Fruit fly (Drosophila melanogaster) whole organism, embryonic: Measurements from ENCODE around the gene Stim.

Source experiments
- Awh ChIP-seq: fragments of 200-800 bp; sonication (Bioruptor generic); IDR thresholded peaks from 2 replicates; pipeline ENCODE4, ENCODE4 v1.3.6; 2022; ENCODE audit warnings: missing biosample characterization, missing genetic modification characterization
- CG11695 ChIP-seq: fragments of 200-800 bp; sonication (Bioruptor generic); IDR thresholded peaks from 3 replicates; pipeline ENCODE4 v1.3.6; 2022; ENCODE audit warnings: missing biosample characterization, missing genetic modification characterization
- CG12236 ChIP-seq: fragments of 200-800 bp; sonication (Bioruptor generic); optimal IDR thresholded peaks from 2 replicates; lab custom pipeline; 2016; ENCODE audit warnings: missing biosample characterization, missing genetic modification characterization
- CG15011 ChIP-seq: fragments of 200-800 bp; sonication (Bioruptor generic); optimal IDR thresholded peaks from 3 replicates; lab custom pipeline; 2018; ENCODE audit warnings: missing biosample characterization, mild to moderate bottlenecking, missing genetic modification characterization
- CG15479 ChIP-seq: fragments of 200-800 bp; sonication (Bioruptor generic); optimal IDR thresholded peaks from 3 replicates; lab custom pipeline; 2019; ENCODE audit warnings: missing biosample characterization, mild to moderate bottlenecking, missing genetic modification characterization, moderate library complexity
- CG16815 ChIP-seq: fragments of 200-800 bp; sonication (Bioruptor generic); optimal IDR thresholded peaks from 3 replicates; lab custom pipeline; 2017; ENCODE audit warnings: missing biosample characterization, mild to moderate bottlenecking, missing genetic modification characterization
- CG17802 ChIP-seq: fragments of 200-800 bp; sonication (Bioruptor generic); optimal IDR thresholded peaks from 2 replicates; lab custom pipeline; 2018; ENCODE audit warnings: missing biosample characterization, mild to moderate bottlenecking, missing genetic modification characterization, moderate library complexity
- CG18011 ChIP-seq: fragments of 200-800 bp; sonication (Bioruptor generic); optimal IDR thresholded peaks from 2 replicates; lab custom pipeline; 2017; ENCODE audit warnings: missing biosample characterization, missing genetic modification characterization, mild to moderate bottlenecking, moderate library complexity, missing genotype
- CG2129 ChIP-seq: fragments of 200-800 bp; sonication (Bioruptor generic); IDR thresholded peaks from 2 replicates; pipeline ENCODE4 v1.3.6; 2022; ENCODE audit warnings: missing biosample characterization, missing genetic modification characterization; ENCODE audit not compliant: partially characterized antibody
- CG43689 ChIP-seq: fragments of 200-800 bp; sonication (Bioruptor generic); IDR thresholded peaks from 2 replicates; pipeline ENCODE4 v1.3.6; 2022; ENCODE audit warnings: missing biosample characterization, missing genetic modification characterization
- CG5180 ChIP-seq: fragments of 200-800 bp; sonication (Bioruptor generic); optimal IDR thresholded peaks from 3 replicates; lab custom pipeline; 2017; ENCODE audit warnings: missing biosample characterization, missing genetic modification characterization, mild to moderate bottlenecking, moderate library complexity, missing genetic modification reagents
- CG6683 ChIP-seq: fragments of 200-800 bp; sonication (Bioruptor generic); optimal IDR thresholded peaks from 2 replicates; lab custom pipeline; 2017; ENCODE audit warnings: missing biosample characterization, mild to moderate bottlenecking, missing genetic modification characterization, missing genetic modification reagents
- CG9727 ChIP-seq: fragments of 200-800 bp; sonication (Bioruptor generic); optimal IDR thresholded peaks from 3 replicates; lab custom pipeline; 2017; ENCODE audit warnings: missing biosample characterization, mild to moderate bottlenecking, missing genetic modification characterization
- CG9797 ChIP-seq: fragments of 200-800 bp; sonication (Bioruptor generic); optimal IDR thresholded peaks from 3 replicates; lab custom pipeline; 2018; ENCODE audit warnings: missing biosample characterization, mild to moderate bottlenecking, missing genetic modification characterization
- CG9817 ChIP-seq: fragments of 200-800 bp; sonication (Bioruptor generic); optimal IDR thresholded peaks from 2 replicates; lab custom pipeline; 2018; ENCODE audit warnings: missing biosample characterization, mild to moderate bottlenecking, missing genetic modification characterization, moderate library complexity
- CG9932 ChIP-seq: fragments of 200-800 bp; sonication (Bioruptor generic); IDR thresholded peaks from 2 replicates; pipeline ENCODE4 v1.3.6; 2022; ENCODE audit warnings: missing biosample characterization, missing genetic modification characterization
- CrebB ChIP-seq: fragments of 200-800 bp; sonication (Bioruptor generic); optimal IDR thresholded peaks from 3 replicates; lab custom pipeline; 2018; ENCODE audit warnings: missing biosample characterization, mild to moderate bottlenecking, missing genetic modification characterization
- Dip2 ChIP-seq: fragments of 200-800 bp; sonication (Bioruptor generic); IDR thresholded peaks from 2 replicates; pipeline ENCODE4 v1.3.6; 2022; ENCODE audit warnings: missing biosample characterization, missing genetic modification characterization
- Fer1 ChIP-seq: fragments of 200-800 bp; sonication (Bioruptor generic); optimal IDR thresholded peaks from 2 replicates; lab custom pipeline; 2017; ENCODE audit warnings: missing biosample characterization, mild to moderate bottlenecking, missing genetic modification characterization
- Hand ChIP-seq: fragments of 200-800 bp; sonication (Bioruptor generic); optimal IDR thresholded peaks from 2 replicates; lab custom pipeline; 2017; ENCODE audit warnings: mild to moderate bottlenecking, missing biosample characterization, missing genetic modification reagents, missing genetic modification characterization
- Jarid2 ChIP-seq: fragments of 200-800 bp; sonication (Bioruptor generic); optimal IDR thresholded peaks from 3 replicates; lab custom pipeline; 2017; ENCODE audit warnings: mild to moderate bottlenecking, missing biosample characterization, missing genetic modification reagents, missing genetic modification characterization
- NC2α ChIP-seq: fragments of 200-800 bp; sonication (Bioruptor generic); optimal IDR thresholded peaks from 2 replicates; lab custom pipeline; 2016; ENCODE audit warnings: missing biosample characterization, missing genetic modification characterization
- NfI ChIP-seq: fragments of 200-800 bp; sonication (Bioruptor generic); optimal IDR thresholded peaks from 3 replicates; lab custom pipeline; 2018; ENCODE audit warnings: missing biosample characterization, mild to moderate bottlenecking, missing genetic modification characterization, moderate library complexity
- Taf1 ChIP-seq: fragments of 200-800 bp; sonication (Bioruptor generic); IDR thresholded peaks from 2 replicates; pipeline ENCODE4 v1.3.6; 2022; ENCODE audit warnings: missing biosample characterization, missing genetic modification characterization
- Tbp ChIP-seq: fragments of >200 bp; optimal IDR thresholded peaks from 2 replicates; lab custom pipeline; 2018; ENCODE audit warnings: missing biosample characterization, missing genetic modification characterization
- caup ChIP-seq: fragments of 200-800 bp; sonication (Bioruptor generic); optimal IDR thresholded peaks from 3 replicates; lab custom pipeline; 2017; ENCODE audit warnings: missing biosample characterization, mild to moderate bottlenecking, missing genetic modification characterization, moderate library complexity; ENCODE audit not compliant: severe bottlenecking
- dimm ChIP-seq: fragments of 200-800 bp; sonication (Bioruptor generic); IDR thresholded peaks from 2 replicates; pipeline ENCODE4 v1.3.6; 2022; ENCODE audit warnings: missing biosample characterization, missing genetic modification characterization
- fru ChIP-seq: fragments of >200 bp; optimal IDR thresholded peaks from 2 replicates; lab custom pipeline; 2017
- gcm ChIP-seq: fragments of 200-800 bp; sonication (Bioruptor generic); optimal IDR thresholded peaks from 2 replicates; lab custom pipeline; 2019; ENCODE audit warnings: missing biosample characterization, mild to moderate bottlenecking, missing genetic modification characterization, moderate library complexity
- nom ChIP-seq: fragments of 200-800 bp; sonication (Bioruptor generic); optimal IDR thresholded peaks from 2 replicates; lab custom pipeline; 2017; ENCODE audit warnings: missing biosample characterization, missing genetic modification characterization, mild to moderate bottlenecking, moderate library complexity, missing genetic modification reagents
- psq ChIP-seq: fragments of 200-800 bp; sonication (Bioruptor generic); optimal IDR thresholded peaks from 2 replicates; lab custom pipeline; 2017; ENCODE audit warnings: missing biosample characterization, missing genetic modification characterization
- pzg ChIP-seq: fragments of 200-800 bp; sonication (Bioruptor generic); optimal IDR thresholded peaks from 3 replicates; lab custom pipeline; 2018; ENCODE audit warnings: missing biosample characterization, mild to moderate bottlenecking, missing genetic modification characterization, moderate library complexity
- slp2 ChIP-seq: fragments of 200-800 bp; sonication (Bioruptor generic); optimal IDR thresholded peaks from 2 replicates; lab custom pipeline; 2016; ENCODE audit warnings: missing biosample characterization, missing genetic modification characterization
- ssp ChIP-seq: fragments of 200-800 bp; sonication (Bioruptor generic); IDR thresholded peaks from 2 replicates; pipeline ENCODE4 v1.3.6; 2022; ENCODE audit warnings: missing biosample characterization, missing genetic modification characterization
- tll ChIP-seq, 2 experiments: fragments of 200-800 bp in 1 of 2; fragments of >200 bp in 1 of 2; sonication (Bioruptor generic) in 1 of 2; optimal IDR thresholded peaks; 2 replicates each; lab custom pipeline; 2017 to 2019; ENCODE audit warnings: missing biosample characterization in 2 of 2, missing genetic modification characterization in 2 of 2, mild to moderate bottlenecking in 1 of 2, moderate library complexity in 1 of 2
- trh ChIP-seq: fragments of 200-800 bp; sonication (Bioruptor generic); optimal IDR thresholded peaks from 2 replicates; lab custom pipeline; 2016; ENCODE audit warnings: missing biosample characterization, missing genetic modification characterization
- tx ChIP-seq: fragments of 200-800 bp; sonication (Bioruptor generic); optimal IDR thresholded peaks from 2 replicates; lab custom pipeline; 2016; ENCODE audit warnings: missing biosample characterization, missing genetic modification characterization

Stim gene

dm6 chrX:15982844-15983243, 42.6 kb upstream of the Stim start, which contains the start of gene Cep164 (continued):
- TF ChIP-seq gcm (GFP tag; lab: Kevin White, UChicago) (no peak), tx (GFP tag; lab: Kevin White, UChicago) (no peak), CG43689 (GFP tag; lab: Robert Waterston, UW) (no peak), Tbp (GFP tag; lab: Kevin White, UChicago) (no peak), CG15011 (GFP tag; lab: Kevin White, UChicago) (no peak), CG9727 (no peak), NfI (GFP tag; lab: Kevin White, UChicago) (no peak), CG5180 (GFP tag; lab: Kevin White, UChicago) (no peak), caup (no peak), CG12236 (GFP tag; lab: Kevin White, UChicago) (no peak), CG17802 (tag; lab: Kevin White, UChicago) (peak; percentile 55), CG2129 (GFP tag; lab: Robert Waterston, UW) (no peak), CG9932 (no peak), NC2α (GFP tag; lab: Kevin White, UChicago) (no peak), nom (peak; percentile 6), CG9817 (tag; lab: Kevin White, UChicago) (no peak), slp2 (no peak), CG16815 (GFP tag; lab: Kevin White, UChicago) (no peak), pzg (GFP tag; lab: Kevin White, UChicago) (peak; percentile 15), Fer1 (GFP tag; lab: Kevin White, UChicago) (no peak), Dip2 (GFP tag; lab: Robert Waterston, UW) (no peak), CG15479 (GFP tag; lab: Kevin White, UChicago) (no peak)
- TF ChIP-seq, all 482 proteins: peak for 6

dm6 chrX:15976568-15976967, 36.3 kb upstream of the Stim start, which contains the start of gene CG42766:
Gene CG42766 (plus strand): TSS chrX:15976868.
- TF ChIP-seq CG18011 (GFP tag; lab: Kevin White, UChicago) (no peak), Awh (GFP tag; lab: Robert Waterston, UW) (no peak), CrebB (tag; lab: Kevin White, UChicago) (no peak), tll (GFP tag; optimal IDR thresholded peaks at IDR 0.05; lab: Kevin White, UChicago) (no peak)

dm6 chrX:15974125-15974524, 33.9 kb upstream of the Stim start, which contains the start of gene Or13a:
Gene Or13a (plus strand): TSS chrX:15974425.
- TF ChIP-seq CG9797 (GFP tag; lab: Kevin White, UChicago) (no peak), CG11695 (GFP tag; lab: Robert Waterston, UW) (no peak), CG6683 (GFP tag; lab: Kevin White, UChicago) (no peak), Hand (no peak), Awh (GFP tag; lab: Robert Waterston, UW) (no peak), trh (no peak), Jarid2 (GFP tag; lab: Kevin White, UChicago) (no peak), dimm (GFP tag; lab: Robert Waterston, UW) (no peak), ssp (no peak), Taf1 (GFP tag; lab: Robert Waterston, UW) (no peak), fru (lab: Kevin White, UChicago) (no peak), psq (GFP tag; lab: Kevin White, UChicago) (no peak)
